Worm (Caenorhabditis elegans) whole organism, L2 larva: ENCODE data around the gene cccp-1.

ENCODE experiments used
- C34F6.9 ChIP-seq: fragments of 150-350 bp; optimal IDR thresholded peaks from 2 replicates; lab custom pipeline; 2014; ENCODE audit warnings: missing biosample characterization, missing genetic modification characterization
- F13H6.1 ChIP-seq: sonication (generic microtip); optimal IDR thresholded peaks from 2 replicates; lab custom pipeline; 2016; ENCODE audit warnings: missing genetic modification characterization, missing compliant biosample characterization
- R02D3.7 ChIP-seq: fragments of 150-350 bp; optimal IDR thresholded peaks from 2 replicates; lab custom pipeline; 2014; ENCODE audit warnings: missing biosample characterization, missing genetic modification characterization
- Y55F3AM.14 ChIP-seq: fragments of 200-800 bp; sonication (Bioruptor generic); optimal IDR thresholded peaks from 2 replicates; lab custom pipeline; 2018; ENCODE audit warnings: mild to moderate bottlenecking, missing genetic modification characterization, missing compliant biosample characterization
- ZK546.5 ChIP-seq: sonication (generic microtip); optimal IDR thresholded peaks from 2 replicates; lab custom pipeline; 2017; ENCODE audit warnings: missing biosample characterization, missing genetic modification characterization
- alr-1 ChIP-seq: fragments of 150-350 bp; optimal IDR thresholded peaks from 2 replicates; lab custom pipeline; 2014; ENCODE audit warnings: missing biosample characterization, missing genetic modification characterization
- aly-2 ChIP-seq: fragments of 150-350 bp; optimal IDR thresholded peaks from 2 replicates; lab custom pipeline; 2014; ENCODE audit warnings: missing biosample characterization, missing genetic modification characterization
- blmp-1 ChIP-seq: sonication (generic microtip); optimal IDR thresholded peaks from 2 replicates; lab custom pipeline; 2017; ENCODE audit warnings: missing genetic modification characterization, mild to moderate bottlenecking, missing compliant biosample characterization, antibody characterized with exemption, moderate library complexity; ENCODE audit not compliant: insufficient read depth
- ceh-16 ChIP-seq: fragments of 150-350 bp; optimal IDR thresholded peaks from 2 replicates; lab custom pipeline; 2014; ENCODE audit warnings: missing biosample characterization, missing genetic modification characterization
- ceh-82 ChIP-seq: fragments of 150-350 bp; optimal IDR thresholded peaks from 2 replicates; lab custom pipeline; 2014; ENCODE audit warnings: missing biosample characterization, missing genetic modification characterization
- crh-2 ChIP-seq: sonication (generic microtip); optimal IDR thresholded peaks from 2 replicates; lab custom pipeline; 2017; ENCODE audit warnings: missing biosample characterization, missing genetic modification characterization
- dmd-4 ChIP-seq: sonication (generic microtip); optimal IDR thresholded peaks from 2 replicates; lab custom pipeline; 2017; ENCODE audit warnings: missing biosample characterization, missing genetic modification characterization
- egl-27 ChIP-seq: sonication (generic microtip); optimal IDR thresholded peaks from 3 replicates; lab custom pipeline; 2017; ENCODE audit warnings: missing biosample characterization, missing genetic modification reagents, missing genetic modification characterization
- elt-3 ChIP-seq: sonication (generic microtip); optimal IDR thresholded peaks from 2 replicates; lab custom pipeline; 2017; ENCODE audit warnings: missing biosample characterization, missing genetic modification characterization
- fos-1 ChIP-seq: fragments of 150-350 bp; optimal IDR thresholded peaks from 2 replicates; lab custom pipeline; 2014; ENCODE audit warnings: missing biosample characterization, missing genetic modification characterization
- gmeb-1 ChIP-seq: fragments of 150-350 bp; optimal IDR thresholded peaks from 2 replicates; lab custom pipeline; 2014; ENCODE audit warnings: missing biosample characterization, missing genetic modification characterization
- lin-11 ChIP-seq: fragments of 150-350 bp; sonication (generic microtip); optimal IDR thresholded peaks from 2 replicates; lab custom pipeline; 2014; ENCODE audit warnings: missing biosample characterization, missing genetic modification characterization, inconsistent platforms, mixed read lengths
- lin-13 ChIP-seq: fragments of 150-350 bp; optimal IDR thresholded peaks from 2 replicates; lab custom pipeline; 2014; ENCODE audit warnings: missing biosample characterization, missing genetic modification reagents, missing genetic modification characterization
- lin-39 ChIP-seq: fragments of 150-350 bp; optimal IDR thresholded peaks from 2 replicates; lab custom pipeline; 2014; ENCODE audit warnings: missing biosample characterization, missing genetic modification reagents, missing genetic modification characterization
- lsy-2 ChIP-seq, 2 experiments: fragments of 150-350 bp in 1 of 2; sonication (generic microtip) in 1 of 2; optimal IDR thresholded peaks; 2 replicates each; lab custom pipeline; 2014 to 2017; ENCODE audit warnings: missing biosample characterization in 2 of 2, missing genetic modification characterization in 2 of 2
- mdl-1 ChIP-seq, 2 experiments: fragments of 150-350 bp in 1 of 2; sonication (generic microtip) in 1 of 2; optimal IDR thresholded peaks; 2 replicates each; lab custom pipeline; 2017; ENCODE audit warnings: missing biosample characterization in 2 of 2, missing genetic modification characterization in 2 of 2
- nhr-10 ChIP-seq: sonication (generic microtip); optimal IDR thresholded peaks from 2 replicates; lab custom pipeline; 2017; ENCODE audit warnings: missing biosample characterization, missing genetic modification characterization
- nhr-129 ChIP-seq: fragments of 150-350 bp; optimal IDR thresholded peaks from 2 replicates; lab custom pipeline; 2014; ENCODE audit warnings: missing biosample characterization, missing genetic modification characterization
- nhr-21 ChIP-seq: fragments of 150-350 bp; optimal IDR thresholded peaks from 2 replicates; lab custom pipeline; 2014; ENCODE audit warnings: missing biosample characterization, missing genetic modification characterization
- nhr-237 ChIP-seq: fragments of 150-350 bp; optimal IDR thresholded peaks from 2 replicates; lab custom pipeline; 2014; ENCODE audit warnings: missing biosample characterization, missing genetic modification characterization
- nhr-25 ChIP-seq: fragments of 150-350 bp; sonication (generic microtip); optimal IDR thresholded peaks from 3 replicates; lab custom pipeline; 2014; ENCODE audit warnings: missing biosample characterization, missing genetic modification characterization
- nhr-77 ChIP-seq: fragments of 150-350 bp; optimal IDR thresholded peaks from 2 replicates; lab custom pipeline; 2014; ENCODE audit warnings: missing biosample characterization, missing genetic modification characterization
- sem-4 ChIP-seq: fragments of 150-350 bp; optimal IDR thresholded peaks from 2 replicates; lab custom pipeline; 2014; ENCODE audit warnings: missing biosample characterization, missing genetic modification reagents, missing genetic modification characterization
- skn-1 ChIP-seq: sonication (generic microtip); optimal IDR thresholded peaks from 2 replicates; lab custom pipeline; 2017; ENCODE audit warnings: missing biosample characterization, missing genetic modification characterization
- sma-3 ChIP-seq: sonication (generic microtip); optimal IDR thresholded peaks from 2 replicates; lab custom pipeline; 2016; ENCODE audit warnings: missing genetic modification reagents, missing genetic modification characterization, missing compliant biosample characterization
- sma-9 ChIP-seq, 2 experiments: fragments of 150-350 bp in 1 of 2; sonication (generic microtip) in 1 of 2; optimal IDR thresholded peaks; 2 replicates each; lab custom pipeline; 2014 to 2016; ENCODE audit warnings: missing genetic modification characterization in 2 of 2, mild to moderate bottlenecking in 1 of 2, missing biosample characterization in 1 of 2, missing compliant biosample characterization in 1 of 2, missing genetic modification reagents in 1 of 2, moderate library complexity in 1 of 2
- unc-55 ChIP-seq: fragments of 150-350 bp; sonication (generic microtip); optimal IDR thresholded peaks from 3 replicates; lab custom pipeline; 2014; ENCODE audit warnings: missing biosample characterization, missing genetic modification reagents, missing genetic modification characterization
- unc-62 ChIP-seq: fragments of 150-350 bp; optimal IDR thresholded peaks from 2 replicates; lab custom pipeline; 2014; ENCODE audit warnings: missing biosample characterization, missing genetic modification reagents, missing genetic modification characterization
- zag-1 ChIP-seq: fragments of 150-350 bp; optimal IDR thresholded peaks from 2 replicates; lab custom pipeline; 2014; ENCODE audit warnings: missing biosample characterization, missing genetic modification characterization
- ztf-1 ChIP-seq: fragments of 200-800 bp; sonication (Bioruptor generic); conservative IDR thresholded peaks from 2 replicates; pipeline ENCODE4 v1.3.6; 2022; ENCODE audit warnings: missing genetic modification characterization, missing compliant biosample characterization
- ztf-4 ChIP-seq: fragments of 150-350 bp; optimal IDR thresholded peaks from 2 replicates; lab custom pipeline; 2014; ENCODE audit warnings: missing biosample characterization, missing genetic modification characterization

Gene cccp-1

DNA sequence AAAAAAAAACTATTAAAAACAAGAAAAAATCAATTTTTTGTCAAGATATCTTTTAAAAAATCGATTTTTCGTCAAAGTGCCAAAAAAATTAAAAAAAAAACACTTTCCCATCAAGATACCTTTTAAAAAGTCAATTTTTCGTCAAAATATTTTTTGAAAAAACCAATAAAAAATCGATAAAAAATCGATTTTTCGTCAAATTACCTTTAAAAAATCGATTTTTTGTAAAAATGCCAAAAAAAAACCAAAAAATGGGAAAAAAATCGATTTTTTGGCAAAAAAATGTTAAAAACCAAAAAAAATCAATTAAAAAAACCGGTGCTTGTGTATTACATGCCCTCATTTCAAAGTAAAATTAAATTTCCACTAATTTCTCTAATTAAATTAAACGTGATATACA is 45.0 kb downstream of the cccp-1 start:
- no peak for TF ChIP-seq dmd-4 (tag; lab: Kevin White, UChicago)
- no peak for TF ChIP-seq elt-3 (tag; lab: Kevin White, UChicago)
- TF ChIP-seq ceh-16 (tag; lab: Kevin White, UChicago): no peak
- no peak for TF ChIP-seq ztf-4 (tag; lab: Kevin White, UChicago)
- no peak for TF ChIP-seq F13H6.1 (tag; lab: Kevin White, UChicago)
- TF ChIP-seq skn-1: no peak
- no peak for TF ChIP-seq aly-2
- no peak for TF ChIP-seq nhr-129 (tag; lab: Kevin White, UChicago)
- no peak for TF ChIP-seq nhr-25
- TF ChIP-seq nhr-21 (tag; lab: Kevin White, UChicago): no peak
- no peak for TF ChIP-seq ceh-82
- TF ChIP-seq R02D3.7 (tag; lab: Kevin White, UChicago): no peak
- TF ChIP-seq nhr-237 (tag; lab: Kevin White, UChicago): no peak
- no peak for TF ChIP-seq mdl-1 (tag; optimal IDR thresholded peaks at IDR 0.05; lab: Kevin White, UChicago)
- no peak for TF ChIP-seq zag-1 (tag; lab: Kevin White, UChicago)
- no peak for TF ChIP-seq sem-4
- no peak for TF ChIP-seq unc-62
- no peak for TF ChIP-seq gmeb-1 (tag; lab: Kevin White, UChicago)
- TF ChIP-seq nhr-77 (tag; lab: Kevin White, UChicago): no peak
- TF ChIP-seq C34F6.9 (tag; lab: Kevin White, UChicago): no peak

DNA sequence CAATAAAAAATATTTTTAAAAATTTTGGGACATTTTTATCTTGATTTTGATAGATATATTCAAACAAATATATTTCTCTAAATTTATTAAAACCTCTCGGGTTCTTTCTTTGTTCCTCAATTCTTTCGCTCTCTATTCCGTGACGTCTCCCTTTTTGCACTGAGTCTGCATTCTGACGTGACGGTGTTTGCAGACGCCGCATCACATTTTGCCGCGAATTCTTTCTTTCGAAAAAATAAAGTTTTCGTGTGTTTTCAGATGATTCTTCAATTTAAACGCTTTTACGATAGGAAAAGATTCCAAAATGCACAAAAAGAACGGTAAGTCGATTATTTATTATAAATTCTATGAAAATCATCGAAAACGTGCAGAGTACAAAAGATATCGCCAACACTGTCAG is 55.4 kb downstream of the cccp-1 start:
- TF ChIP-seq crh-2 (tag; lab: Kevin White, UChicago): peak; percentile 31
- no peak for TF ChIP-seq Y55F3AM.14 (GFP tag; lab: Kevin White, UChicago)
- peak; percentile 43 for TF ChIP-seq C34F6.9 (tag; lab: Kevin White, UChicago)
- TF ChIP-seq ztf-1 (GFP tag; lab: Robert Waterston, UW): no peak
- no peak for TF ChIP-seq fos-1 (tag; lab: Kevin White, UChicago)
- no peak for TF ChIP-seq sma-9 (GFP tag; optimal IDR thresholded peaks at IDR 0.05; lab: Kevin White, UChicago)
- TF ChIP-seq sma-9 (tag; optimal IDR thresholded peaks at IDR 0.05; lab: Kevin White, UChicago): no peak
- peak; percentile 73 for TF ChIP-seq gmeb-1 (tag; lab: Kevin White, UChicago)
- peak; percentile 46 for TF ChIP-seq lin-13 (GFP tag; lab: Kevin White, UChicago)
- no peak for TF ChIP-seq nhr-237 (tag; lab: Kevin White, UChicago)
- TF ChIP-seq nhr-21 (tag; lab: Kevin White, UChicago): no peak
- TF ChIP-seq sem-4: peak; percentile 53
- no peak for TF ChIP-seq lin-39
- no peak for TF ChIP-seq blmp-1 (tag; lab: Kevin White, UChicago)
- TF ChIP-seq ZK546.5 (tag; lab: Kevin White, UChicago): no peak
- TF ChIP-seq sma-3: peak; percentile 25
- peak; percentile 48 for TF ChIP-seq F13H6.1 (tag; lab: Kevin White, UChicago)
- no peak for TF ChIP-seq R02D3.7 (tag; lab: Kevin White, UChicago)
- no peak for TF ChIP-seq dmd-4 (tag; lab: Kevin White, UChicago)
- peak in 1 of 2 experiments; percentile 67 for TF ChIP-seq lsy-2 (tag; optimal IDR thresholded peaks at IDR 0.05; lab: Kevin White, UChicago)
- no peak for TF ChIP-seq lin-11 (tag; lab: Kevin White, UChicago)
- no peak for TF ChIP-seq ceh-82
- no peak for TF ChIP-seq nhr-10
- peak; percentile 27 for TF ChIP-seq nhr-25
- TF ChIP-seq egl-27 (tag; lab: Kevin White, UChicago): no peak
- TF ChIP-seq alr-1 (tag; lab: Kevin White, UChicago): no peak
- peak; percentile 56 for TF ChIP-seq unc-55 (GFP tag; lab: Kevin White, UChicago)
- TF ChIP-seq, all 48 proteins: peak for 10

ce11 chrIII:12533900-12534299 is 61.2 kb downstream of the cccp-1 start:
- TF ChIP-seq Y55F3AM.14 (GFP tag; lab: Kevin White, UChicago): no peak
- peak; percentile 15 for TF ChIP-seq unc-55 (GFP tag; lab: Kevin White, UChicago)
- TF ChIP-seq gmeb-1 (tag; lab: Kevin White, UChicago): peak; percentile 44
- no peak for TF ChIP-seq nhr-237 (tag; lab: Kevin White, UChicago)
